Fruit fly (Drosophila melanogaster) whole organism, adult: ENCODE results near the gene CG17841.

Experiments used
- CG12768 ChIP-seq: fragments of 200-800 bp; sonication (Bioruptor generic); optimal IDR thresholded peaks from 2 replicates; lab custom pipeline; 2017; ENCODE audit warnings: missing biosample characterization, missing genetic modification characterization, mild to moderate bottlenecking, moderate library complexity, missing genetic modification reagents
- CG1620 ChIP-seq: fragments of 200-800 bp; sonication (Bioruptor generic); optimal IDR thresholded peaks from 2 replicates; lab custom pipeline; 2016; ENCODE audit warnings: missing biosample characterization, missing genetic modification characterization
- CG7045 ChIP-seq: fragments of 200-800 bp; sonication (Bioruptor generic); optimal IDR thresholded peaks from 2 replicates; lab custom pipeline; 2017; ENCODE audit warnings: missing biosample characterization, mild to moderate bottlenecking, missing genetic modification characterization
- Clk ChIP-seq: fragments of 200-800 bp; sonication (Bioruptor generic); optimal IDR thresholded peaks from 2 replicates; lab custom pipeline; 2017; ENCODE audit warnings: missing biosample characterization, missing genetic modification characterization
- Crg-1 ChIP-seq: fragments of 200-800 bp; sonication (Bioruptor generic); optimal IDR thresholded peaks from 2 replicates; lab custom pipeline; 2016; ENCODE audit warnings: missing biosample characterization, missing genetic modification characterization
- Hr96 ChIP-seq: fragments of 200-800 bp; sonication (Bioruptor generic); optimal IDR thresholded peaks from 2 replicates; lab custom pipeline; 2016; ENCODE audit warnings: missing biosample characterization, missing genetic modification characterization
- cnc ChIP-seq, 2 experiments: fragments of >200 bp; optimal IDR thresholded peaks; 2 replicates each; lab custom pipeline; 2017
- kay ChIP-seq: fragments of 200-800 bp; sonication (Bioruptor generic); peaks from one replicate; lab custom pipeline; 2016; ENCODE audit warnings: missing biosample characterization, missing genetic modification characterization, borderline replicate concordance
- pad ChIP-seq: fragments of 200-800 bp; sonication (Bioruptor generic); optimal IDR thresholded peaks from 3 replicates; lab custom pipeline; 2017; ENCODE audit warnings: missing biosample characterization, missing genetic modification characterization, mild to moderate bottlenecking, moderate library complexity, missing genetic modification reagents
- tj ChIP-seq: fragments of 200-800 bp; sonication (Bioruptor generic); optimal IDR thresholded peaks from 3 replicates; lab custom pipeline; 2017; ENCODE audit warnings: missing biosample characterization, mild to moderate bottlenecking, missing genetic modification characterization, moderate library complexity
- toe ChIP-seq: fragments of 200-800 bp; sonication (Bioruptor generic); optimal IDR thresholded peaks from 2 replicates; lab custom pipeline; 2016; ENCODE audit warnings: missing biosample characterization, missing genetic modification characterization

- no peak for TF ChIP-seq CG12768
- no peak for TF ChIP-seq kay (GFP tag; lab: Kevin White, UChicago)
- no peak for TF ChIP-seq CG1620 (GFP tag; lab: Kevin White, UChicago)
- TF ChIP-seq tj (GFP tag; lab: Kevin White, UChicago) = no peak
- no peak for TF ChIP-seq Clk (GFP tag; lab: Kevin White, UChicago)
- TF ChIP-seq CG7045 (GFP tag; lab: Kevin White, UChicago) = no peak
- TF ChIP-seq pad (GFP tag; lab: Kevin White, UChicago) = no peak
- no peak for TF ChIP-seq Hr96
- TF ChIP-seq cnc (optimal IDR thresholded peaks at IDR 0.05; lab: Kevin White, UChicago) = no peak
- TF ChIP-seq toe (GFP tag; lab: Kevin White, UChicago) = no peak
- TF ChIP-seq Crg-1 (GFP tag; lab: Kevin White, UChicago) = no peak
These were observed at the start of gene CG17841 for dm6 chrX:10367801-10368203.
